Fruit fly (Drosophila melanogaster): ENCODE results near the gene CG34165.

CG34165 gene

DNA sequence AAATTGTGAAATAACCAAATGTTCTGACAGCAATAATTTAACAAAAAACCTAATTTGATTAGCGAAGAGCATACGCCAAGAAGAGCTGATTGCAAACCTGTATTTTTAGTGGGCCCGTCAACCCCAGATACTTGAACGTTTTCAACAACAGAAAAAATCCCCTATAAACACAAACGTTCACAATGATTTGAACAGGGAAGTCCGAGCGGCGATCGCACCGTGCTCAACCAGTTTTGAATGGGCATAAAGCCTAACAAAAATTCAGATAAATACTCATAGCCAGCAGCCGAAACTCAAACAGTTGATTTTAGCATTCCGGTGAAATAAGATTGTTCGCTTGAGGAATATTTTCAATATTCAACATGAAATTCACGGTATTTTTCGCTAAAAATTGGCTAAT is at the start of gene CG34165:
Gene CG34165 (plus strand): TSS at position 284 of the 400 bp plus-strand sequence.
- TF ChIP-seq CG1603 (tag; optimal IDR thresholded peaks at IDR 0.05) (no peak), CG12769 (tag; optimal IDR thresholded peaks at IDR 0.05) (peak; percentile 32), CG3281 (GFP tag; optimal IDR thresholded peaks at IDR 0.05) (no peak), ase (GFP tag; IDR thresholded peaks at IDR 0.05) (no peak), CG8388 (GFP tag; optimal IDR thresholded peaks at IDR 0.05) (no peak), CG12299 (tag; optimal IDR thresholded peaks at IDR 0.05) (no peak), ab (GFP tag; optimal IDR thresholded peaks at IDR 0.05) (no peak), knrl (GFP tag; IDR thresholded peaks at IDR 0.05; ENCODE audit: partially characterized antibody) (no peak), Hey (tag; optimal IDR thresholded peaks at IDR 0.05) (no peak), CG16813 (GFP tag; IDR thresholded peaks at IDR 0.05; ENCODE audit: partially characterized antibody) (no peak), usp (GFP tag; optimal IDR thresholded peaks at IDR 0.05) (no peak), NfI (GFP tag; optimal IDR thresholded peaks at IDR 0.05) (no peak), CG8359 (GFP tag; optimal IDR thresholded peaks at IDR 0.05; ENCODE audit: borderline replicate concordance) (no peak), corto (GFP tag; optimal IDR thresholded peaks at IDR 0.05) (no peak), CG43689 (GFP tag; IDR thresholded peaks at IDR 0.05) (no peak), TFAM (GFP tag; optimal IDR thresholded peaks at IDR 0.05) (no peak), Dad (GFP tag; optimal IDR thresholded peaks at IDR 0.05) (no peak), CG17568 (GFP tag; optimal IDR thresholded peaks at IDR 0.05) (no peak), ftz-f1 (GFP tag; optimal IDR thresholded peaks at IDR 0.05) (no peak), CG4328 (GFP tag; optimal IDR thresholded peaks at IDR 0.05) (no peak), yki (optimal IDR thresholded peaks at IDR 0.05) (no peak), kay (GFP tag; optimal IDR thresholded peaks at IDR 0.05) (no peak), CG2875 (GFP tag; optimal IDR thresholded peaks at IDR 0.05) (no peak), CG18476 (GFP tag; optimal IDR thresholded peaks at IDR 0.05) (no peak), CG9797 (GFP tag; optimal IDR thresholded peaks at IDR 0.05) (no peak), CG15269 (tag; optimal IDR thresholded peaks at IDR 0.05) (no peak), bowl (GFP tag; IDR thresholded peaks at IDR 0.05) (no peak), CG5245 (GFP tag; optimal IDR thresholded peaks at IDR 0.05) (no peak), Awh (GFP tag; IDR thresholded peaks at IDR 0.05) (peak; percentile 64; the same call in 1 of the 2 replicates), CG17829 (tag; optimal IDR thresholded peaks at IDR 0.05) (no peak), chinmo (GFP tag; IDR thresholded peaks at IDR 0.05; ENCODE audit: partially characterized antibody) (0 out of 4 replicates have a peak, but pooled peaks have one; percentile 54), eve (GFP tag; optimal IDR thresholded peaks at IDR 0.05) (peak in 1 of 2 experiments; percentile 17), luna (GFP tag; optimal IDR thresholded peaks at IDR 0.05) (no peak), NK7.1 (GFP tag; optimal IDR thresholded peaks at IDR 0.05) (no peak), shn (GFP tag; optimal IDR thresholded peaks at IDR 0.05) (no peak), CG17186 (GFP tag; optimal IDR thresholded peaks at IDR 0.05) (no peak), Taf1 (GFP tag; IDR thresholded peaks at IDR 0.05) (no peak), rib (GFP tag; IDR thresholded peaks at IDR 0.05) (no peak), gt (GFP tag; IDR thresholded peaks at IDR 0.05) (no peak), CG1529 (GFP tag; optimal IDR thresholded peaks at IDR 0.05) (no peak), CG18011 (GFP tag; optimal IDR thresholded peaks at IDR 0.05) (no peak), CG7839 (tag; optimal IDR thresholded peaks at IDR 0.05) (no peak), CG13894 (tag; optimal IDR thresholded peaks at IDR 0.05) (peak; percentile 35), NFAT (GFP tag; IDR thresholded peaks at IDR 0.05) (no peak), Med (GFP tag) (peak; percentile 34), dysf (GFP tag; IDR thresholded peaks at IDR 0.05) (no peak), CG15601 (tag; optimal IDR thresholded peaks at IDR 0.05) (no peak), twi (tag; optimal IDR thresholded peaks at IDR 0.05) (no peak), fd102C (GFP tag; optimal IDR thresholded peaks at IDR 0.05) (no peak), CG7357 (GFP tag; IDR thresholded peaks at IDR 0.05) (no peak), CG33213 (GFP tag; optimal IDR thresholded peaks at IDR 0.05) (no peak), abd-A (tag; optimal IDR thresholded peaks at IDR 0.05) (peak; percentile 46)

Measured in whole organism, embryonic.